Worm (Caenorhabditis elegans) whole organism, early embryonic: Measurements from ENCODE around the gene gfrp-1.

Experiments
- F13C5.2 ChIP-seq: sonication (generic microtip); optimal IDR thresholded peaks from 2 replicates; lab custom pipeline; 2017; ENCODE audit warnings: mild to moderate bottlenecking, missing genetic modification characterization, inconsistent platforms, missing compliant biosample characterization
- aly-1 ChIP-seq: sonication (generic microtip); optimal IDR thresholded peaks from 2 replicates; lab custom pipeline; 2016; ENCODE audit warnings: missing genetic modification characterization, missing compliant biosample characterization
- ama-1 ChIP-seq: fragments of 150-350 bp; optimal IDR thresholded peaks from 2 replicates; lab custom pipeline; 2014
- flt-1 ChIP-seq: fragments of 200-800 bp; sonication (Bioruptor generic); IDR thresholded peaks from 2 replicates; pipeline ENCODE4 v1.3.6; 2022; ENCODE audit warnings: missing genetic modification characterization, missing compliant biosample characterization
- hmg-4 ChIP-seq: fragments of 200-800 bp; sonication (Bioruptor generic); optimal IDR thresholded peaks from 2 replicates; lab custom pipeline; 2018; ENCODE audit warnings: mild to moderate bottlenecking, missing genetic modification characterization, missing compliant biosample characterization
- scrt-1 ChIP-seq: fragments of 200-800 bp; sonication (Bioruptor generic); IDR thresholded peaks from 2 replicates; pipeline ENCODE4 v1.3.6; 2022; ENCODE audit warnings: missing genetic modification characterization, missing compliant biosample characterization

ce11 chrIV:231673-232072 lies 28.3 kb downstream of the gfrp-1 start, which contains the start of gene gtf-2H1:
- TF ChIP-seq flt-1 (no peak), F13C5.2 (tag; lab: Kevin White, UChicago) (no peak), scrt-1 (no peak), ama-1 (lab: Kevin White, UChicago) (no peak), aly-1 (tag; lab: Kevin White, UChicago) (no peak), hmg-4 (GFP tag; lab: Kevin White, UChicago) (no peak)
